Fruit fly (Drosophila melanogaster) whole organism, embryonic: ENCODE results near the gene aop.

Source experiments
- Ada2b ChIP-seq: fragments of 200-800 bp; sonication (Bioruptor generic); IDR thresholded peaks from 2 replicates; pipeline ENCODE4 v1.3.6; 2022; ENCODE audit warnings: missing biosample characterization, missing genetic modification characterization
- CG10209 ChIP-seq: fragments of 200-800 bp; sonication (Bioruptor generic); optimal IDR thresholded peaks from 3 replicates; lab custom pipeline; 2017; ENCODE audit warnings: missing biosample characterization, mild to moderate bottlenecking, missing genetic modification characterization, missing genetic modification reagents
- CG10366 ChIP-seq: fragments of 200-800 bp; sonication (Bioruptor generic); IDR thresholded peaks from 2 replicates; pipeline ENCODE4 v1.3.6; 2022; ENCODE audit warnings: missing biosample characterization, missing genetic modification characterization
- CG11456 ChIP-seq: fragments of 200-800 bp; sonication (Bioruptor generic); IDR thresholded peaks from 3 replicates; pipeline ENCODE4 v1.3.6; 2022; ENCODE audit warnings: missing biosample characterization, missing genetic modification characterization
- CG12104 ChIP-seq: fragments of 200-800 bp; sonication (Bioruptor generic); optimal IDR thresholded peaks from 3 replicates; lab custom pipeline; 2016; ENCODE audit warnings: missing biosample characterization, missing genetic modification characterization
- CG12659 ChIP-seq: fragments of 200-800 bp; sonication (Bioruptor generic); optimal IDR thresholded peaks from 3 replicates; lab custom pipeline; 2017; ENCODE audit warnings: mild to moderate bottlenecking, missing biosample characterization, missing genetic modification reagents, missing genetic modification characterization
- CG3163 ChIP-seq: fragments of 200-800 bp; sonication (Bioruptor generic); optimal IDR thresholded peaks from 3 replicates; lab custom pipeline; 2016; ENCODE audit warnings: missing biosample characterization, missing genetic modification characterization
- CG32532 ChIP-seq: fragments of 200-800 bp; sonication (Bioruptor generic); IDR thresholded peaks from 2 replicates; pipeline ENCODE4 v1.3.6; 2022; ENCODE audit warnings: missing biosample characterization, missing genetic modification characterization
- CG33213 ChIP-seq: fragments of 200-800 bp; sonication (Bioruptor generic); optimal IDR thresholded peaks from 3 replicates; lab custom pipeline; 2016; ENCODE audit warnings: missing biosample characterization, missing genetic modification characterization
- CG33557 ChIP-seq: fragments of 200-800 bp; sonication (Bioruptor generic); optimal IDR thresholded peaks from 2 replicates; lab custom pipeline; 2019; ENCODE audit warnings: missing biosample characterization, mild to moderate bottlenecking, missing genetic modification characterization, moderate library complexity
- CG4282 ChIP-seq: fragments of 200-800 bp; sonication (Bioruptor generic); optimal IDR thresholded peaks from 2 replicates; lab custom pipeline; 2016; ENCODE audit warnings: missing biosample characterization, missing genetic modification characterization
- CG43689 ChIP-seq: fragments of 200-800 bp; sonication (Bioruptor generic); IDR thresholded peaks from 2 replicates; pipeline ENCODE4 v1.3.6; 2022; ENCODE audit warnings: missing biosample characterization, missing genetic modification characterization
- CG4854 ChIP-seq: fragments of 200-800 bp; sonication (Bioruptor generic); optimal IDR thresholded peaks from 2 replicates; lab custom pipeline; 2016; ENCODE audit warnings: missing biosample characterization, missing genetic modification characterization, inconsistent platforms
- CG7372 ChIP-seq: fragments of 200-800 bp; sonication (Bioruptor generic); IDR thresholded peaks from 2 replicates; pipeline ENCODE4 v1.3.6; 2022; ENCODE audit warnings: missing biosample characterization, missing genetic modification characterization
- CG7963 ChIP-seq: fragments of 200-800 bp; sonication (Bioruptor generic); IDR thresholded peaks from 3 replicates; pipeline ENCODE4 v1.3.6; 2022; ENCODE audit warnings: missing biosample characterization, missing genetic modification characterization; ENCODE audit not compliant: partially characterized antibody
- CG8478 ChIP-seq: fragments of >200 bp; optimal IDR thresholded peaks from 2 replicates; lab custom pipeline; 2018
- CG8944 ChIP-seq: fragments of 200-800 bp; sonication (Bioruptor generic); optimal IDR thresholded peaks from 3 replicates; lab custom pipeline; 2016; ENCODE audit warnings: missing biosample characterization, missing genetic modification characterization
- Camta ChIP-seq: fragments of 200-800 bp; sonication (Bioruptor generic); optimal IDR thresholded peaks from 2 replicates; lab custom pipeline; 2016; ENCODE audit warnings: missing biosample characterization, missing genetic modification characterization
- CrebB ChIP-seq: fragments of 200-800 bp; sonication (Bioruptor generic); optimal IDR thresholded peaks from 3 replicates; lab custom pipeline; 2018; ENCODE audit warnings: missing biosample characterization, mild to moderate bottlenecking, missing genetic modification characterization
- Dad ChIP-seq: fragments of 200-800 bp; sonication (Bioruptor generic); optimal IDR thresholded peaks from 3 replicates; lab custom pipeline; 2016; ENCODE audit warnings: missing biosample characterization, missing genetic modification characterization
- Dfd ChIP-seq, 2 experiments: fragments of >200 bp; optimal IDR thresholded peaks; 2 replicates each; lab custom pipeline; 2017; ENCODE audit warnings: missing biosample characterization in 2 of 2, missing genetic modification characterization in 2 of 2
- Dip2 ChIP-seq: fragments of 200-800 bp; sonication (Bioruptor generic); IDR thresholded peaks from 2 replicates; pipeline ENCODE4 v1.3.6; 2022; ENCODE audit warnings: missing biosample characterization, missing genetic modification characterization
- Dref ChIP-seq: fragments of 200-800 bp; sonication (Bioruptor generic); IDR thresholded peaks from 2 replicates; pipeline ENCODE4 v1.3.6; 2022; ENCODE audit warnings: missing biosample characterization, missing genetic modification characterization
- Elba2 ChIP-seq: fragments of 200-800 bp; sonication (Bioruptor generic); optimal IDR thresholded peaks from 3 replicates; lab custom pipeline; 2016; ENCODE audit warnings: missing biosample characterization, missing genetic modification characterization
- Gsc ChIP-seq: fragments of 200-800 bp; sonication (Bioruptor generic); IDR thresholded peaks from 2 replicates; pipeline ENCODE4 v1.3.6; 2022; ENCODE audit warnings: missing biosample characterization, missing genetic modification characterization
- Hr3 ChIP-seq: fragments of 200-800 bp; sonication (Bioruptor generic); optimal IDR thresholded peaks from 3 replicates; lab custom pipeline; 2016; ENCODE audit warnings: missing biosample characterization, missing genetic modification characterization
- Lpt ChIP-seq: fragments of >200 bp; optimal IDR thresholded peaks from 2 replicates; lab custom pipeline; 2018; ENCODE audit warnings: missing biosample characterization, missing genetic modification characterization
- MBD-R2 ChIP-seq: fragments of 200-800 bp; sonication (Bioruptor generic); IDR thresholded peaks from 2 replicates; pipeline ENCODE4 v1.3.6; 2022; ENCODE audit warnings: missing biosample characterization, missing genetic modification characterization
- Med ChIP-seq: fragments of 200-800 bp; sonication (Bioruptor generic); peaks from one replicate; lab custom pipeline; 2016; ENCODE audit warnings: missing biosample characterization, missing genetic modification characterization, mild to moderate bottlenecking, inconsistent platforms, moderate library complexity
- NK7.1 ChIP-seq: fragments of 200-800 bp; sonication (Bioruptor generic); optimal IDR thresholded peaks from 3 replicates; lab custom pipeline; 2016; ENCODE audit warnings: missing biosample characterization, missing genetic modification characterization
- Neu2 ChIP-seq: fragments of 200-800 bp; sonication (Bioruptor generic); optimal IDR thresholded peaks from 3 replicates; lab custom pipeline; 2016; ENCODE audit warnings: missing biosample characterization, missing genetic modification characterization, borderline replicate concordance
- Oli ChIP-seq: fragments of 200-800 bp; sonication (Bioruptor generic); optimal IDR thresholded peaks from 2 replicates; lab custom pipeline; 2018; ENCODE audit warnings: missing biosample characterization, mild to moderate bottlenecking, missing genetic modification characterization, moderate library complexity
- Opbp ChIP-seq: fragments of 200-800 bp; sonication (Bioruptor generic); IDR thresholded peaks from 3 replicates; pipeline ENCODE4 v1.3.6; 2022; ENCODE audit warnings: missing biosample characterization, missing genetic modification characterization; ENCODE audit not compliant: partially characterized antibody
- Poxn ChIP-seq: fragments of 200-800 bp; sonication (Bioruptor generic); IDR thresholded peaks from 2 replicates; pipeline ENCODE4 v1.3.6; 2022; ENCODE audit warnings: missing biosample characterization, missing genetic modification characterization
- Ravus ChIP-seq: fragments of 200-800 bp; sonication (Bioruptor generic); IDR thresholded peaks from 2 replicates; pipeline ENCODE4 v1.3.6; 2022; ENCODE audit warnings: missing biosample characterization, missing genetic modification characterization
- Ssrp ChIP-seq: fragments of 200-800 bp; sonication (Bioruptor generic); optimal IDR thresholded peaks from 2 replicates; lab custom pipeline; 2018; ENCODE audit warnings: missing biosample characterization, mild to moderate bottlenecking, missing genetic modification characterization, moderate library complexity
- ato ChIP-seq: fragments of 200-800 bp; sonication (Bioruptor generic); IDR thresholded peaks from 2 replicates; pipeline ENCODE4 v1.3.6; 2022; ENCODE audit warnings: missing biosample characterization, missing genetic modification characterization; ENCODE audit not compliant: partially characterized antibody
- cato ChIP-seq: fragments of 200-800 bp; sonication (Bioruptor generic); optimal IDR thresholded peaks from 2 replicates; lab custom pipeline; 2016; ENCODE audit warnings: missing biosample characterization, missing genetic modification characterization, borderline replicate concordance
- dpn ChIP-seq, 2 experiments: fragments of 200-800 bp; sonication (Bioruptor generic); optimal IDR thresholded peaks; 3 replicates each; lab custom pipeline; 2016; ENCODE audit warnings: missing biosample characterization in 2 of 2, missing genetic modification characterization in 2 of 2
- ems ChIP-seq: fragments of 200-800 bp; sonication (Bioruptor generic); optimal IDR thresholded peaks from 3 replicates; lab custom pipeline; 2016; ENCODE audit warnings: missing biosample characterization, missing genetic modification characterization
- ewg ChIP-seq: fragments of 200-800 bp; sonication (Bioruptor generic); optimal IDR thresholded peaks from 3 replicates; lab custom pipeline; 2017; ENCODE audit warnings: mild to moderate bottlenecking, missing biosample characterization, missing genetic modification reagents, missing genetic modification characterization
- ftz-f1 ChIP-seq: fragments of 200-800 bp; sonication (Bioruptor generic); optimal IDR thresholded peaks from 2 replicates; lab custom pipeline; 2016; ENCODE audit warnings: missing biosample characterization, missing genetic modification characterization
- jumu ChIP-seq: fragments of 200-800 bp; sonication (Bioruptor generic); optimal IDR thresholded peaks from 3 replicates; lab custom pipeline; 2016; ENCODE audit warnings: missing biosample characterization, missing genetic modification characterization
- luna ChIP-seq: fragments of 200-800 bp; sonication (Bioruptor generic); optimal IDR thresholded peaks from 2 replicates; lab custom pipeline; 2016; ENCODE audit warnings: missing biosample characterization, missing genetic modification characterization
- scrt ChIP-seq: fragments of 200-800 bp; sonication (Bioruptor generic); optimal IDR thresholded peaks from 2 replicates; lab custom pipeline; 2018; ENCODE audit warnings: missing biosample characterization, mild to moderate bottlenecking, missing genetic modification characterization, moderate library complexity
- tll ChIP-seq, 2 experiments: fragments of 200-800 bp in 1 of 2; fragments of >200 bp in 1 of 2; sonication (Bioruptor generic) in 1 of 2; optimal IDR thresholded peaks; 2 replicates each; lab custom pipeline; 2017 to 2019; ENCODE audit warnings: missing biosample characterization in 2 of 2, missing genetic modification characterization in 2 of 2, mild to moderate bottlenecking in 1 of 2, moderate library complexity in 1 of 2
- tx ChIP-seq: fragments of 200-800 bp; sonication (Bioruptor generic); optimal IDR thresholded peaks from 2 replicates; lab custom pipeline; 2016; ENCODE audit warnings: missing biosample characterization, missing genetic modification characterization
- vvl ChIP-seq: fragments of 200-800 bp; sonication (Bioruptor generic); IDR thresholded peaks from 2 replicates; pipeline ENCODE4 v1.3.6; 2022; ENCODE audit warnings: missing biosample characterization, missing genetic modification characterization
- zen ChIP-seq: fragments of 200-800 bp; sonication (Bioruptor generic); optimal IDR thresholded peaks from 3 replicates; lab custom pipeline; 2018; ENCODE audit warnings: missing biosample characterization, mild to moderate bottlenecking, missing genetic modification characterization, moderate library complexity
- zen2 ChIP-seq: fragments of 200-800 bp; sonication (Bioruptor generic); IDR thresholded peaks from 3 replicates; pipeline ENCODE4 v1.3.6; 2022; ENCODE audit warnings: missing biosample characterization, missing genetic modification characterization; ENCODE audit not compliant: partially characterized antibody
- zfh2 ChIP-seq: fragments of 200-800 bp; sonication (Bioruptor generic); optimal IDR thresholded peaks from 2 replicates; lab custom pipeline; 2016; ENCODE audit warnings: missing biosample characterization, missing genetic modification characterization

The aop gene

DNA sequence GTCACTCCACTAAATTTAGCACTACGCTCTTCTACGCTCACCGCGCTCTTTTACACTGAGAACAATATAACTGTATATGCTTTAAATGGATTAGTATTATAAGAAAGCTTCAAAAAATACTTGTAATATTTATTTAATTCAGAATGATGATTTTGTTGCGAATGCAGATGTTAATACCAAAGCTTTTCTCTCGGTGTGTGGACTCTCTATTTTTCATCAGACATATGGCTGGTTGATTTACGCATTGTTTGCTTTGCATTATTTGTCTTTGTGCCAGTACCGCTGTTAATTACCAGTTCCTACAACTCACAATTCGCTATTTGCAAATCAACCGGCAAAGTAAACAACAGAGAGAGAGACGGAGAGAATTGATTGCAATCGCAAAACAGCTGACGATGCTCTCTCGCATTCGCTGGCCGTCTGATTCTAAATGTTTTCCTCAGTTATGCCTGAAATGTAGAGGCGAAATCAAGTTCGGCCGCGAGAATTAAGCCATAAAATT, 43.1 kb upstream of the aop start (continued):
- TF ChIP-seq scrt = peak; percentile 89
- peak; percentile 34 for TF ChIP-seq Neu2 (GFP tag; lab: Kevin White, UChicago)
- TF ChIP-seq Opbp (GFP tag; lab: Robert Waterston, UW) = no peak
- peak; percentile 91 for TF ChIP-seq ewg (GFP tag; lab: Kevin White, UChicago)
- peak; percentile 67; the same call in 1 of the 2 replicates for TF ChIP-seq Dip2
- no peak for TF ChIP-seq Lpt (GFP tag; lab: Kevin White, UChicago)
- peak; percentile 98 for TF ChIP-seq CG10209
- peak; percentile 99 for TF ChIP-seq CG32532 (GFP tag; lab: Robert Waterston, UW)
- TF ChIP-seq Oli (tag; lab: Kevin White, UChicago) = peak; percentile 96
- peak; percentile 48 for TF ChIP-seq Dref (GFP tag; lab: Robert Waterston, UW)
- peak; percentile 89 for TF ChIP-seq NK7.1 (GFP tag; lab: Kevin White, UChicago)
- TF ChIP-seq Hr3 (GFP tag; lab: Kevin White, UChicago) = peak; percentile 97
- TF ChIP-seq CG7372 = peak; percentile 97
- peak; percentile 99 for TF ChIP-seq Med (GFP tag; lab: Kevin White, UChicago)
- TF ChIP-seq jumu (GFP tag; lab: Kevin White, UChicago) = peak; percentile 95
- TF ChIP-seq luna (GFP tag; lab: Kevin White, UChicago) = peak; percentile 90
- no peak for TF ChIP-seq ato (GFP tag; lab: Robert Waterston, UW)
- peak; percentile 98 for TF ChIP-seq CG43689 (GFP tag; lab: Robert Waterston, UW)
- peak; percentile 94 for TF ChIP-seq ems (GFP tag; lab: Kevin White, UChicago)
- peak; percentile 95 to 97 for TF ChIP-seq dpn (GFP tag; optimal IDR thresholded peaks at IDR 0.05; lab: Kevin White, UChicago)
- TF ChIP-seq zen = peak; percentile 94
- no peak for TF ChIP-seq zen2 (GFP tag; lab: Robert Waterston, UW)
- TF ChIP-seq CG3163 = peak; percentile 83
- peak; percentile 98 for TF ChIP-seq CrebB (tag; lab: Kevin White, UChicago)
- TF ChIP-seq CG8478 (lab: Kevin White, UChicago) = no peak
- peak; percentile 90 for TF ChIP-seq Poxn (GFP tag; lab: Robert Waterston, UW)
- TF ChIP-seq Ravus (GFP tag; lab: Robert Waterston, UW) = peak; percentile 95
- TF ChIP-seq CG8944 (GFP tag; lab: Kevin White, UChicago) = peak; percentile 94
- peak in 1 of 2 experiments; percentile 65 for TF ChIP-seq tll (GFP tag; optimal IDR thresholded peaks at IDR 0.05; lab: Kevin White, UChicago)
- peak; percentile 94 for TF ChIP-seq tx (GFP tag; lab: Kevin White, UChicago)
- TF ChIP-seq Dad (GFP tag; lab: Kevin White, UChicago) = peak; percentile 92
- TF ChIP-seq cato (GFP tag; lab: Kevin White, UChicago) = peak; percentile 92
- peak; percentile 90 for TF ChIP-seq CG33557
- peak; percentile 94 for TF ChIP-seq CG12104 (GFP tag; lab: Kevin White, UChicago)
- TF ChIP-seq CG7963 (GFP tag; lab: Robert Waterston, UW) = no peak
- TF ChIP-seq Camta (GFP tag; lab: Kevin White, UChicago) = peak; percentile 93
- TF ChIP-seq ftz-f1 (GFP tag; lab: Kevin White, UChicago) = peak; percentile 68
- TF ChIP-seq CG12659 (GFP tag; lab: Kevin White, UChicago) = peak; percentile 98
- TF ChIP-seq Gsc (GFP tag; lab: Robert Waterston, UW) = peak; percentile 81; the same call in 1 of the 2 replicates
- peak; percentile 81 for TF ChIP-seq Elba2 (GFP tag; lab: Kevin White, UChicago)
- TF ChIP-seq Dfd (GFP tag; optimal IDR thresholded peaks at IDR 0.05; lab: Kevin White, UChicago) = no peak
- TF ChIP-seq Ssrp = peak; percentile 91
- TF ChIP-seq Ada2b (GFP tag; lab: Robert Waterston, UW) = peak; percentile 98
- peak; percentile 97 for TF ChIP-seq CG10366 (GFP tag; lab: Robert Waterston, UW)
- peak; percentile 95 for TF ChIP-seq zfh2 (GFP tag; lab: Kevin White, UChicago)
- TF ChIP-seq CG33213 (GFP tag; lab: Kevin White, UChicago) = peak; percentile 87
- TF ChIP-seq CG11456 (GFP tag; lab: Robert Waterston, UW) = peak; percentile 99
- TF ChIP-seq vvl = peak; percentile 99
- TF ChIP-seq MBD-R2 (GFP tag; lab: Robert Waterston, UW) = peak; percentile 96
- peak; percentile 86 for TF ChIP-seq CG4282 (GFP tag; lab: Kevin White, UChicago)
- peak; percentile 91 for TF ChIP-seq CG4854 (GFP tag; lab: Kevin White, UChicago)
